Worm (Caenorhabditis elegans) whole organism, young adult: ENCODE measurements around the gene znf-598.

ENCODE experiments used
- B0336.3 ChIP-seq: fragments of 200-800 bp; sonication (Bioruptor generic); IDR thresholded peaks from 2 replicates; pipeline ENCODE4 v1.3.6; 2022; ENCODE audit warnings: missing genetic modification characterization, missing compliant biosample characterization
- K11D2.4 ChIP-seq: fragments of 200-800 bp; sonication (Bioruptor generic); IDR thresholded peaks from 2 replicates; pipeline ENCODE4 v1.3.6; 2022; ENCODE audit warnings: missing genetic modification reagents, missing genetic modification characterization, missing compliant biosample characterization
- ZK185.1 ChIP-seq: sonication (generic microtip); optimal IDR thresholded peaks from 2 replicates; lab custom pipeline; 2016; ENCODE audit warnings: mild to moderate bottlenecking, missing genetic modification characterization, missing compliant biosample characterization; ENCODE audit not compliant: poor library complexity, severe bottlenecking
- hlh-12 ChIP-seq: sonication (generic microtip); optimal IDR thresholded peaks from 2 replicates; lab custom pipeline; 2016; ENCODE audit warnings: missing genetic modification characterization, missing compliant biosample characterization
- hlh-26 ChIP-seq: fragments of 200-800 bp; sonication (Bioruptor generic); conservative IDR thresholded peaks from 2 replicates; pipeline ENCODE4 v1.3.6; 2022; ENCODE audit warnings: missing genetic modification reagents, missing genetic modification characterization, missing compliant biosample characterization
- lag-1 ChIP-seq: fragments of 200-800 bp; sonication (Bioruptor generic); IDR thresholded peaks from 2 replicates; pipeline ENCODE4 v1.3.6; 2022; ENCODE audit warnings: missing genetic modification reagents, missing genetic modification characterization, missing compliant biosample characterization
- lin-26 ChIP-seq: fragments of 200-800 bp; sonication (Bioruptor generic); IDR thresholded peaks from 2 replicates; pipeline ENCODE4 v1.3.6; 2022; ENCODE audit warnings: missing genetic modification reagents, missing genetic modification characterization, missing compliant biosample characterization
- lin-40 ChIP-seq: sonication (generic microtip); optimal IDR thresholded peaks from 2 replicates; lab custom pipeline; 2016; ENCODE audit warnings: missing genetic modification characterization, mild to moderate bottlenecking, missing compliant biosample characterization, missing genotype, missing genetic modification reagents
- mcd-1 ChIP-seq: fragments of 200-800 bp; sonication (Bioruptor generic); IDR thresholded peaks from 2 replicates; pipeline ENCODE4 v1.3.6; 2022; ENCODE audit warnings: missing genetic modification reagents, missing genetic modification characterization, missing compliant biosample characterization
- sptf-2 ChIP-seq: fragments of 200-800 bp; sonication (Bioruptor generic); optimal IDR thresholded peaks from 2 replicates; lab custom pipeline; 2018; ENCODE audit warnings: mild to moderate bottlenecking, missing genetic modification characterization, missing compliant biosample characterization
- unc-62 ChIP-seq: fragments of 150-350 bp; optimal IDR thresholded peaks from 2 replicates; lab custom pipeline; 2014; ENCODE audit warnings: missing biosample characterization, missing genetic modification reagents, missing genetic modification characterization
- zim-3 ChIP-seq: sonication (generic microtip); optimal IDR thresholded peaks from 2 replicates; lab custom pipeline; 2017; ENCODE audit warnings: mild to moderate bottlenecking, missing genetic modification characterization, moderate library complexity, missing compliant biosample characterization

- TF ChIP-seq lin-40 (tag; lab: Kevin White, UChicago): no peak
- no peak for TF ChIP-seq mcd-1
- no peak for TF ChIP-seq zim-3 (tag; lab: Kevin White, UChicago)
- no peak for TF ChIP-seq K11D2.4 (GFP tag; lab: Robert Waterston, UW)
- no peak for TF ChIP-seq B0336.3 (GFP tag; lab: Robert Waterston, UW)
- no peak for TF ChIP-seq hlh-26 (GFP tag; lab: Robert Waterston, UW)
- no peak for TF ChIP-seq sptf-2 (GFP tag; lab: Kevin White, UChicago)
- TF ChIP-seq unc-62 (GFP tag; lab: Kevin White, UChicago): no peak
- TF ChIP-seq ZK185.1 (tag; lab: Kevin White, UChicago): no peak
- TF ChIP-seq hlh-12 (tag; lab: Kevin White, UChicago): no peak
- TF ChIP-seq lag-1 (GFP tag; lab: Robert Waterston, UW): no peak
- no peak for TF ChIP-seq lin-26 (GFP tag; lab: Robert Waterston, UW)
Observed at ce11 chrII:6995583-6995982, 30.0 kb upstream of the znf-598 start.
